Fruit fly (Drosophila melanogaster): ENCODE results near the gene kar.

DNA sequence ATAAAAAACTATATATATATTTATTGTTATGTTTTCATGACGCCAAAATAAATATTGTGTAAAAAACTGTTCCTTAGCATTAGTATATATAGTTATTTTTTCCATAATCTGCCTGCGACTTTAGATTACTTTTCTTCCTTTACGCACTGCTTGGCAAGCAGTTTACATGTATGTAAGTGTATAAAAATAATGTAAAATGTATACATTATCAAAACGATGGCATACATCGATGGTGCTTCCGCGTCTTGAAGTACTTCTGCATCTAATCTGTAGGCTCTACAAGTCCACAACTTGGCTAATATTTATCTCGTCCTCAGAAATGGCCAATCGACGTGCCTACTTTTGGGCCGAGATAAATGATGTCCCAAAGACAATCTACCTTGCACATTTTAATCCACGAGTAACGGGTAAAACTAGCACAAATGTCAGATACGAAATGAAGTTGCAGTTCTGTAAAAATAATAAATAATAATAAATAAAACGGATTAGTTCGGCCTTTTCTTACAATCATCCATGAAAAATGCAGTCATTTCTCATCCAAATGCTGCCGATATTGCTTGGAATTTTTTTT is 51.1 kb downstream of the kar start, which contains the start of gene CG11608:
- no peak for TF ChIP-seq Blimp-1 (GFP tag; optimal IDR thresholded peaks at IDR 0.05)
- TF ChIP-seq CG16779 (tag; optimal IDR thresholded peaks at IDR 0.05): no peak
- no peak for TF ChIP-seq CG6163 (GFP tag; IDR thresholded peaks at IDR 0.05)
- TF ChIP-seq spab (GFP tag; optimal IDR thresholded peaks at IDR 0.05): no peak
- no peak for TF ChIP-seq fd85E (GFP tag; optimal IDR thresholded peaks at IDR 0.05)
- no peak for TF ChIP-seq CG7368 (GFP tag; optimal IDR thresholded peaks at IDR 0.05)
- TF ChIP-seq vri (GFP tag; optimal IDR thresholded peaks at IDR 0.05): no peak
- TF ChIP-seq Gug (GFP tag; IDR thresholded peaks at IDR 0.05): no peak
- TF ChIP-seq svp (GFP tag): no peak
- TF ChIP-seq CG3032 (tag; optimal IDR thresholded peaks at IDR 0.05): no peak
- no peak for TF ChIP-seq Ets96B (tag; optimal IDR thresholded peaks at IDR 0.05)
